Fruit fly (Drosophila melanogaster) whole organism, embryonic: ENCODE measurements around the gene osk.

Source experiments
- Asciz ChIP-seq: fragments of 200-800 bp; sonication (Bioruptor generic); optimal IDR thresholded peaks from 2 replicates; lab custom pipeline; 2017; ENCODE audit warnings: missing biosample characterization, mild to moderate bottlenecking, missing genetic modification characterization, missing genetic modification reagents
- CG10209 ChIP-seq: fragments of 200-800 bp; sonication (Bioruptor generic); optimal IDR thresholded peaks from 3 replicates; lab custom pipeline; 2017; ENCODE audit warnings: missing biosample characterization, mild to moderate bottlenecking, missing genetic modification characterization, missing genetic modification reagents
- CG10979 ChIP-seq: fragments of 200-800 bp; sonication (Bioruptor generic); optimal IDR thresholded peaks from 2 replicates; lab custom pipeline; 2018; ENCODE audit warnings: missing biosample characterization, mild to moderate bottlenecking, missing genetic modification characterization, moderate library complexity
- CG11695 ChIP-seq: fragments of 200-800 bp; sonication (Bioruptor generic); IDR thresholded peaks from 3 replicates; pipeline ENCODE4 v1.3.6; 2022; ENCODE audit warnings: missing biosample characterization, missing genetic modification characterization
- CG12155 ChIP-seq: fragments of 200-800 bp; sonication (Bioruptor generic); optimal IDR thresholded peaks from 3 replicates; lab custom pipeline; 2016; ENCODE audit warnings: missing biosample characterization, missing genetic modification characterization
- CG12391 ChIP-seq: fragments of 200-800 bp; sonication (Bioruptor generic); optimal IDR thresholded peaks from 3 replicates; lab custom pipeline; 2018; ENCODE audit warnings: missing biosample characterization, mild to moderate bottlenecking, missing genetic modification characterization, moderate library complexity
- CG12744 ChIP-seq: fragments of 200-800 bp; sonication (Bioruptor generic); optimal IDR thresholded peaks from 2 replicates; lab custom pipeline; 2016; ENCODE audit warnings: missing biosample characterization, missing genetic modification characterization
- CG13287 ChIP-seq: fragments of 200-800 bp; sonication (Bioruptor generic); IDR thresholded peaks from 2 replicates; pipeline ENCODE4 v1.3.6; 2022; ENCODE audit warnings: missing biosample characterization, missing genetic modification characterization; ENCODE audit not compliant: partially characterized antibody
- CG15601 ChIP-seq: fragments of 200-800 bp; sonication (Bioruptor generic); optimal IDR thresholded peaks from 3 replicates; lab custom pipeline; 2019; ENCODE audit warnings: missing biosample characterization, mild to moderate bottlenecking, missing genetic modification characterization, moderate library complexity
- CG3065 ChIP-seq: fragments of 200-800 bp; sonication (Bioruptor generic); optimal IDR thresholded peaks from 2 replicates; lab custom pipeline; 2016; ENCODE audit warnings: missing biosample characterization, missing genetic modification characterization
- CG3407 ChIP-seq: fragments of 200-800 bp; sonication (Bioruptor generic); optimal IDR thresholded peaks from 2 replicates; lab custom pipeline; 2018; ENCODE audit warnings: missing biosample characterization, mild to moderate bottlenecking, missing genetic modification characterization
- CG6683 ChIP-seq: fragments of 200-800 bp; sonication (Bioruptor generic); optimal IDR thresholded peaks from 2 replicates; lab custom pipeline; 2017; ENCODE audit warnings: missing biosample characterization, mild to moderate bottlenecking, missing genetic modification characterization, missing genetic modification reagents
- CG7556 ChIP-seq: fragments of 200-800 bp; sonication (Bioruptor generic); optimal IDR thresholded peaks from 2 replicates; lab custom pipeline; 2017; ENCODE audit warnings: missing biosample characterization, mild to moderate bottlenecking, missing genetic modification characterization
- CG8388 ChIP-seq: fragments of 200-800 bp; sonication (Bioruptor generic); optimal IDR thresholded peaks from 2 replicates; lab custom pipeline; 2019; ENCODE audit warnings: missing biosample characterization, mild to moderate bottlenecking, missing genetic modification characterization, moderate library complexity
- CG9727 ChIP-seq: fragments of 200-800 bp; sonication (Bioruptor generic); optimal IDR thresholded peaks from 3 replicates; lab custom pipeline; 2017; ENCODE audit warnings: missing biosample characterization, mild to moderate bottlenecking, missing genetic modification characterization
- CTCF ChIP-seq: fragments of 200-800 bp; sonication (Bioruptor generic); optimal IDR thresholded peaks from 2 replicates; lab custom pipeline; 2017; ENCODE audit warnings: missing biosample characterization, mild to moderate bottlenecking, missing genetic modification characterization, moderate library complexity
- D ChIP-seq, 2 experiments: fragments of 200-800 bp in 1 of 2; fragments of >200 bp in 1 of 2; sonication (Bioruptor generic) in 1 of 2; optimal IDR thresholded peaks; 2 replicates in 1 of 2; 3 replicates in 1 of 2; lab custom pipeline; 2017; ENCODE audit warnings: mild to moderate bottlenecking in 1 of 2, missing biosample characterization in 1 of 2, missing genetic modification characterization in 1 of 2, missing genetic modification reagents in 1 of 2
- Dbx ChIP-seq: fragments of 200-800 bp; sonication (Bioruptor generic); IDR thresholded peaks from 3 replicates; pipeline ENCODE4 v1.3.6; 2022; ENCODE audit warnings: missing biosample characterization, missing genetic modification characterization
- Dip2 ChIP-seq: fragments of 200-800 bp; sonication (Bioruptor generic); IDR thresholded peaks from 2 replicates; pipeline ENCODE4 v1.3.6; 2022; ENCODE audit warnings: missing biosample characterization, missing genetic modification characterization
- Hr3 ChIP-seq: fragments of 200-800 bp; sonication (Bioruptor generic); optimal IDR thresholded peaks from 3 replicates; lab custom pipeline; 2016; ENCODE audit warnings: missing biosample characterization, missing genetic modification characterization
- Hr78 ChIP-seq, 2 experiments: fragments of 200-800 bp in 1 of 2; fragments of >200 bp in 1 of 2; sonication (Bioruptor generic) in 1 of 2; optimal IDR thresholded peaks; 2 replicates each; lab custom pipeline; 2017 to 2019; ENCODE audit warnings: missing biosample characterization in 2 of 2, missing genetic modification characterization in 2 of 2, mild to moderate bottlenecking in 1 of 2, moderate library complexity in 1 of 2
- MBD-R2 ChIP-seq: fragments of 200-800 bp; sonication (Bioruptor generic); IDR thresholded peaks from 2 replicates; pipeline ENCODE4 v1.3.6; 2022; ENCODE audit warnings: missing biosample characterization, missing genetic modification characterization
- ab ChIP-seq: fragments of 200-800 bp; sonication (Bioruptor generic); optimal IDR thresholded peaks from 2 replicates; lab custom pipeline; 2016; ENCODE audit warnings: missing biosample characterization, missing genetic modification characterization
- ac ChIP-seq: fragments of 200-800 bp; sonication (Bioruptor generic); optimal IDR thresholded peaks from 3 replicates; lab custom pipeline; 2017; ENCODE audit warnings: missing biosample characterization, mild to moderate bottlenecking, missing genetic modification characterization
- croc ChIP-seq: fragments of 200-800 bp; sonication (Bioruptor generic); conservative IDR thresholded peaks from 3 replicates; pipeline ENCODE4 v1.3.6; 2022; ENCODE audit warnings: missing biosample characterization, missing genetic modification characterization
- crp ChIP-seq, 2 experiments: fragments of 200-800 bp; sonication (Bioruptor generic); optimal IDR thresholded peaks; 2 replicates in 1 of 2; 3 replicates in 1 of 2; lab custom pipeline; 2017; ENCODE audit warnings: missing biosample characterization in 2 of 2, missing genetic modification characterization in 2 of 2, mild to moderate bottlenecking in 1 of 2, moderate library complexity in 1 of 2
- dati ChIP-seq: fragments of 200-800 bp; sonication (Bioruptor generic); IDR thresholded peaks from 2 replicates; pipeline ENCODE4 v1.3.6; 2022; ENCODE audit warnings: missing biosample characterization, missing genetic modification characterization
- dmrt99B ChIP-seq: fragments of 200-800 bp; sonication (Bioruptor generic); optimal IDR thresholded peaks from 2 replicates; lab custom pipeline; 2018; ENCODE audit warnings: missing biosample characterization, mild to moderate bottlenecking, missing genetic modification characterization, moderate library complexity
- esg ChIP-seq: fragments of 200-800 bp; sonication (Bioruptor generic); conservative IDR thresholded peaks from 2 replicates; pipeline ENCODE4 v1.3.6; 2022; ENCODE audit warnings: missing biosample characterization, missing genetic modification characterization
- eve ChIP-seq, 2 experiments: fragments of >200 bp; optimal IDR thresholded peaks; 2 replicates each; lab custom pipeline; 2017; ENCODE audit warnings: missing biosample characterization in 2 of 2, missing genetic modification characterization in 2 of 2
- ewg ChIP-seq: fragments of 200-800 bp; sonication (Bioruptor generic); optimal IDR thresholded peaks from 3 replicates; lab custom pipeline; 2017; ENCODE audit warnings: mild to moderate bottlenecking, missing biosample characterization, missing genetic modification reagents, missing genetic modification characterization
- fd102C ChIP-seq: fragments of 200-800 bp; sonication (Bioruptor generic); optimal IDR thresholded peaks from 2 replicates; lab custom pipeline; 2018; ENCODE audit warnings: missing biosample characterization, mild to moderate bottlenecking, missing genetic modification characterization, moderate library complexity
- fd96Cb ChIP-seq: fragments of 200-800 bp; sonication (Bioruptor generic); optimal IDR thresholded peaks from 2 replicates; lab custom pipeline; 2018; ENCODE audit warnings: missing biosample characterization, mild to moderate bottlenecking, missing genetic modification characterization, moderate library complexity
- knrl ChIP-seq: fragments of 200-800 bp; sonication (Bioruptor generic); IDR thresholded peaks from 3 replicates; pipeline ENCODE4 v1.3.6; 2022; ENCODE audit warnings: missing biosample characterization, missing genetic modification characterization; ENCODE audit not compliant: partially characterized antibody
- lab ChIP-seq: fragments of 200-800 bp; sonication (Bioruptor generic); optimal IDR thresholded peaks from 3 replicates; lab custom pipeline; 2017; ENCODE audit warnings: missing biosample characterization, missing genetic modification characterization, mild to moderate bottlenecking, moderate library complexity, missing genetic modification reagents
- lola ChIP-seq, 3 experiments: fragments of >200 bp in 2 of 3; fragments of 200-800 bp in 1 of 3; sonication (Bioruptor generic) in 1 of 3; optimal IDR thresholded peaks; 2 replicates each; lab custom pipeline; 2017 to 2019; ENCODE audit warnings: missing biosample characterization in 3 of 3, missing genetic modification characterization in 3 of 3, mild to moderate bottlenecking in 1 of 3, moderate library complexity in 1 of 3
- luna ChIP-seq: fragments of 200-800 bp; sonication (Bioruptor generic); optimal IDR thresholded peaks from 2 replicates; lab custom pipeline; 2016; ENCODE audit warnings: missing biosample characterization, missing genetic modification characterization
- mld ChIP-seq: fragments of 200-800 bp; sonication (Bioruptor generic); IDR thresholded peaks from 3 replicates; pipeline ENCODE4 v1.3.6; 2022; ENCODE audit warnings: missing biosample characterization, missing genetic modification characterization; ENCODE audit not compliant: partially characterized antibody
- nerfin-1 ChIP-seq: fragments of 200-800 bp; sonication (Bioruptor generic); optimal IDR thresholded peaks from 3 replicates; lab custom pipeline; 2019; ENCODE audit warnings: missing biosample characterization, mild to moderate bottlenecking, missing genetic modification characterization, moderate library complexity
- odd ChIP-seq: fragments of 200-800 bp; sonication (Bioruptor generic); optimal IDR thresholded peaks from 2 replicates; lab custom pipeline; 2017; ENCODE audit warnings: missing biosample characterization, mild to moderate bottlenecking, missing genetic modification characterization
- pb ChIP-seq: fragments of 200-800 bp; sonication (Bioruptor generic); optimal IDR thresholded peaks from 3 replicates; lab custom pipeline; 2016; ENCODE audit warnings: missing biosample characterization, missing genetic modification characterization
- pros ChIP-seq: fragments of 200-800 bp; sonication (Bioruptor generic); optimal IDR thresholded peaks from 3 replicates; lab custom pipeline; 2019; ENCODE audit warnings: missing biosample characterization, mild to moderate bottlenecking, missing genetic modification characterization, moderate library complexity
- sqz ChIP-seq: fragments of 200-800 bp; sonication (Bioruptor generic); optimal IDR thresholded peaks from 3 replicates; lab custom pipeline; 2018; ENCODE audit warnings: missing biosample characterization, mild to moderate bottlenecking, missing genetic modification characterization
- tap ChIP-seq: fragments of 200-800 bp; optimal IDR thresholded peaks from 3 replicates; lab custom pipeline; 2019; ENCODE audit warnings: missing biosample characterization, mild to moderate bottlenecking, missing genetic modification characterization, moderate library complexity
- tin ChIP-seq: fragments of 200-800 bp; sonication (Bioruptor generic); optimal IDR thresholded peaks from 3 replicates; lab custom pipeline; 2016; ENCODE audit warnings: missing biosample characterization, missing genetic modification characterization
- toy ChIP-seq: fragments of 200-800 bp; sonication (Bioruptor generic); IDR thresholded peaks from 2 replicates; pipeline ENCODE4 v1.3.6; 2022; ENCODE audit warnings: missing biosample characterization, missing genetic modification characterization
- ttk ChIP-seq: fragments of 200-800 bp; sonication (Bioruptor generic); IDR thresholded peaks from 2 replicates; pipeline ENCODE4 v2.1.2; 2022; ENCODE audit warnings: missing biosample characterization, missing genetic modification characterization

The osk gene

dm6 chr3R:8954515-8955358, 19.8 kb downstream of the osk start (continued):
- TF ChIP-seq mld, result no peak
- peak; percentile 75 for TF ChIP-seq tap (tag; lab: Kevin White, UChicago)
- peak; percentile 37 for TF ChIP-seq sqz (GFP tag; lab: Kevin White, UChicago)
- TF ChIP-seq dati (GFP tag; lab: Robert Waterston, UW), result no peak
- TF ChIP-seq Dip2 (GFP tag; lab: Robert Waterston, UW), result no peak
- TF ChIP-seq ab, result no peak
- TF ChIP-seq pb (GFP tag; lab: Kevin White, UChicago), result no peak
- peak; percentile 39 for TF ChIP-seq croc
- peak in 1 of 2 experiments; percentile 48 for TF ChIP-seq eve (GFP tag; optimal IDR thresholded peaks at IDR 0.05; lab: Kevin White, UChicago)
- no peak for TF ChIP-seq fd102C
- TF ChIP-seq odd, result peak; percentile 1
- TF ChIP-seq lola (GFP tag; optimal IDR thresholded peaks at IDR 0.05; lab: Kevin White, UChicago), result peak in 1 of 3 experiments; percentile 80
- TF ChIP-seq ttk, result peak; percentile 69
- peak; percentile 47 for TF ChIP-seq CG3407
- peak; percentile 11 for TF ChIP-seq CG12155
- TF ChIP-seq CG13287 (GFP tag; lab: Robert Waterston, UW), result no peak
- peak; percentile 29; the same call in 1 of the 2 replicates for TF ChIP-seq esg (GFP tag; lab: Robert Waterston, UW)
- TF ChIP-seq CG9727 (GFP tag; lab: Kevin White, UChicago), result peak; percentile 12
- no peak for TF ChIP-seq knrl (GFP tag; lab: Robert Waterston, UW)
- peak; percentile 80 for TF ChIP-seq Asciz (GFP tag; lab: Kevin White, UChicago)
- peak; percentile 85 for TF ChIP-seq CG10979 (tag; lab: Kevin White, UChicago)
- no peak for TF ChIP-seq D (optimal IDR thresholded peaks at IDR 0.05; lab: Kevin White, UChicago)
- peak; percentile 55 for TF ChIP-seq D (GFP tag; optimal IDR thresholded peaks at IDR 0.05; lab: Kevin White, UChicago)
- TF ChIP-seq ewg (GFP tag; lab: Kevin White, UChicago), result peak; percentile 30
- TF ChIP-seq ac, result no peak
- no peak for TF ChIP-seq CG12744 (GFP tag; lab: Kevin White, UChicago)
- peak; percentile 12 for TF ChIP-seq tin (GFP tag; lab: Kevin White, UChicago)
- peak; percentile 15 for TF ChIP-seq Hr3 (GFP tag; lab: Kevin White, UChicago)
- TF ChIP-seq CG12391, result peak; percentile 77
- no peak for TF ChIP-seq CTCF (GFP tag; lab: Kevin White, UChicago)
- no peak for TF ChIP-seq crp (GFP tag; optimal IDR thresholded peaks at IDR 0.05; lab: Kevin White, UChicago)
- TF ChIP-seq dmrt99B, result peak; percentile 85
- peak in 1 of 2 experiments; percentile 60 for TF ChIP-seq Hr78 (GFP tag; optimal IDR thresholded peaks at IDR 0.05; lab: Kevin White, UChicago)
- TF ChIP-seq CG11695, result 0 out of 3 replicates have a peak, but pooled peaks have one; percentile 42
- no peak for TF ChIP-seq Dbx (GFP tag; lab: Robert Waterston, UW)
- TF ChIP-seq CG7556, result peak; percentile 64
- peak; percentile 50 for TF ChIP-seq pros
- peak; percentile 22 for TF ChIP-seq CG3065 (GFP tag; lab: Kevin White, UChicago)
- peak; percentile 4 for TF ChIP-seq CG6683 (GFP tag; lab: Kevin White, UChicago)
- peak; percentile 41 for TF ChIP-seq CG10209 (GFP tag; lab: Kevin White, UChicago)
- peak; percentile 75 for TF ChIP-seq fd96Cb (tag; lab: Kevin White, UChicago)
- TF ChIP-seq MBD-R2 (GFP tag; lab: Robert Waterston, UW), result no peak
- peak; percentile 40 for TF ChIP-seq lab (GFP tag; lab: Kevin White, UChicago)
- TF ChIP-seq CG15601 (tag; lab: Kevin White, UChicago), result peak; percentile 77
- peak; percentile 77 for TF ChIP-seq nerfin-1 (tag; lab: Kevin White, UChicago)
- peak; percentile 86 for TF ChIP-seq CG8388 (GFP tag; lab: Kevin White, UChicago)
- TF ChIP-seq toy (GFP tag; lab: Robert Waterston, UW), result no peak
- no peak for TF ChIP-seq luna (GFP tag; lab: Kevin White, UChicago)
